Worm (Caenorhabditis elegans) whole organism, L4/young adult: ENCODE measurements around the gene ZK856.19.

Source experiments
- W03F9.2 ChIP-seq: fragments of 150-350 bp; optimal IDR thresholded peaks from 2 replicates; lab custom pipeline; 2014; ENCODE audit warnings: missing biosample characterization, missing genetic modification characterization
- dao-5 ChIP-seq: sonication (generic microtip); optimal IDR thresholded peaks from 2 replicates; lab custom pipeline; 2016; ENCODE audit warnings: missing genotype, missing genetic modification characterization, moderate library complexity, missing compliant biosample characterization
- him-1 ChIP-seq: sonication (generic microtip); optimal IDR thresholded peaks from 2 replicates; lab custom pipeline; 2016; ENCODE audit warnings: missing genotype, missing genetic modification reagents, missing genetic modification characterization, missing compliant biosample characterization

DNA sequence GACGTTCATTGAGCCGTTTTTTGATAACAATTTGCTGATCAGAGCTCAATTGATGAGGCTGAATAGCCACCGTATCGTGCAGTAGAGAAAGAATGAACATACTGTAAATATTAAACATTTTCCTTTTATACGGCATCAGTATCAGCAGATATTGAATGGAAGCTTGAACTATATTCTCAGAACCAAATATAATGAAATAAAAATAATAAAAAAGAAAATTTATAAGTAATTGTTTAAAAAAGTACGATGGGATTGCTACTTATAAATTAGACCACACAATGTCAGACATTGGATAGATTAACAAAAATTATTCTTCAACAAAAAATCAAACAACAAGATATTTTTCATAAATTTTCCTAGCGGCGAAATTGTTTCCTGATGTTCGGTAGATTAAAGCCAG lies 1.8 kb upstream of the ZK856.19 start, which contains the start of gene rpc-25:
- TF ChIP-seq him-1 (tag; lab: Kevin White, UChicago) (no peak), dao-5 (tag; lab: Kevin White, UChicago) (no peak), W03F9.2 (tag; lab: Kevin White, UChicago) (no peak)
